Fruit fly (Drosophila melanogaster): Measurements from ENCODE around the gene Argl.

DNA sequence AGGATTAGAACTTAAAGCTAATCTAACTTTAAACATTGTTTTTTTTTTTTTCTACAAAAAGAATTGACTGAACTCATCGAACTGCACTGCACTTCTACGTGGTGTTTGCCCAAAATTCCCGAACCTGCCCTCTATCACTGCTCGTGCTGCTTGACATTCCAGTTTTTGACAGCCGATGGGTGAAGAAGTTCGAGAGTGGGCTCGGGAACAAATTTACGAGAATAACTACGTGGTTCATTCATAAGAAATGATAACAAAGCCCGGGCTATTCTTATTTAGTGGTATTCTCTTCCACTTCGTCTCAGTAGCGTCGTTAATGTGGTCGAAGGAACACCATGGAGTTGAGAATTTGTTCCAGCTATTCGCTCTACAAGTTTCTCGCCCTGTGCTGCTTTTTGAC, 25.3 kb upstream of the Argl start, which contains the start of gene CG18088:
- TF ChIP-seq ovo (GFP tag; optimal IDR thresholded peaks at IDR 0.05) (no peak), Mnt (GFP tag; optimal IDR thresholded peaks at IDR 0.05) (no peak), bab1 (GFP tag; optimal IDR thresholded peaks at IDR 0.05) (no peak), CG11617 (GFP tag; optimal IDR thresholded peaks at IDR 0.05) (no peak), CG5204 (GFP tag; optimal IDR thresholded peaks at IDR 0.05) (no peak), kay (GFP tag; ENCODE audit: borderline replicate concordance) (no peak), cnc (optimal IDR thresholded peaks at IDR 0.05) (no peak), CG12768 (GFP tag; optimal IDR thresholded peaks at IDR 0.05) (no peak), pad (GFP tag; optimal IDR thresholded peaks at IDR 0.05) (no peak), toe (GFP tag; optimal IDR thresholded peaks at IDR 0.05) (no peak), CG7045 (GFP tag; optimal IDR thresholded peaks at IDR 0.05) (no peak), CG1620 (GFP tag; optimal IDR thresholded peaks at IDR 0.05) (no peak), Clk (GFP tag; optimal IDR thresholded peaks at IDR 0.05) (no peak)
